Fruit fly (Drosophila melanogaster) whole organism, embryonic: ENCODE results near the gene CG12239.

ENCODE experiments used
- Abd-B ChIP-seq: fragments of 200-800 bp; sonication (Bioruptor generic); optimal IDR thresholded peaks from 2 replicates; lab custom pipeline; 2018; ENCODE audit warnings: missing biosample characterization, mild to moderate bottlenecking, missing genetic modification characterization, moderate library complexity
- Atf6 ChIP-seq: fragments of 200-800 bp; sonication (Bioruptor generic); IDR thresholded peaks from 2 replicates; pipeline ENCODE4 v1.3.6; 2022; ENCODE audit warnings: missing biosample characterization, missing genetic modification characterization
- B-H2 ChIP-seq: fragments of 200-800 bp; sonication (Bioruptor generic); optimal IDR thresholded peaks from 2 replicates; lab custom pipeline; 2018; ENCODE audit warnings: missing biosample characterization, mild to moderate bottlenecking, missing genetic modification characterization
- Bdp1 ChIP-seq: fragments of 200-800 bp; sonication (Bioruptor generic); optimal IDR thresholded peaks from 3 replicates; lab custom pipeline; 2016; ENCODE audit warnings: missing biosample characterization, missing genetic modification characterization
- CG1233 ChIP-seq: fragments of 200-800 bp; sonication (Bioruptor generic); optimal IDR thresholded peaks from 4 replicates; lab custom pipeline; 2018; ENCODE audit warnings: missing biosample characterization, mild to moderate bottlenecking, missing genetic modification characterization
- CG1529 ChIP-seq: fragments of 200-800 bp; sonication (Bioruptor generic); optimal IDR thresholded peaks from 3 replicates; lab custom pipeline; 2018; ENCODE audit warnings: missing biosample characterization, missing genetic modification characterization
- CG17359 ChIP-seq: fragments of 200-800 bp; sonication (Bioruptor generic); optimal IDR thresholded peaks from 3 replicates; lab custom pipeline; 2018; ENCODE audit warnings: missing biosample characterization, mild to moderate bottlenecking, missing genetic modification characterization, moderate library complexity
- CG34376 ChIP-seq: fragments of 200-800 bp; sonication (Bioruptor generic); optimal IDR thresholded peaks from 2 replicates; lab custom pipeline; 2018; ENCODE audit warnings: missing biosample characterization, mild to moderate bottlenecking, missing genetic modification characterization
- CG3995 ChIP-seq: fragments of 200-800 bp; sonication (Bioruptor generic); optimal IDR thresholded peaks from 3 replicates; lab custom pipeline; 2016; ENCODE audit warnings: missing biosample characterization, missing genetic modification characterization
- CG4282 ChIP-seq: fragments of 200-800 bp; sonication (Bioruptor generic); optimal IDR thresholded peaks from 2 replicates; lab custom pipeline; 2016; ENCODE audit warnings: missing biosample characterization, missing genetic modification characterization
- CG7357 ChIP-seq: fragments of 200-800 bp; sonication (Bioruptor generic); IDR thresholded peaks from 3 replicates; pipeline ENCODE4 v1.3.6; 2022; ENCODE audit warnings: missing biosample characterization, missing genetic modification characterization
- CG7839 ChIP-seq: fragments of 200-800 bp; sonication (Bioruptor generic); optimal IDR thresholded peaks from 3 replicates; lab custom pipeline; 2018; ENCODE audit warnings: missing biosample characterization, mild to moderate bottlenecking, missing genetic modification characterization, moderate library complexity
- CG8478 ChIP-seq: fragments of >200 bp; optimal IDR thresholded peaks from 2 replicates; lab custom pipeline; 2018
- CG9727 ChIP-seq: fragments of 200-800 bp; sonication (Bioruptor generic); optimal IDR thresholded peaks from 3 replicates; lab custom pipeline; 2017; ENCODE audit warnings: missing biosample characterization, mild to moderate bottlenecking, missing genetic modification characterization
- CG9817 ChIP-seq: fragments of 200-800 bp; sonication (Bioruptor generic); optimal IDR thresholded peaks from 2 replicates; lab custom pipeline; 2018; ENCODE audit warnings: missing biosample characterization, mild to moderate bottlenecking, missing genetic modification characterization, moderate library complexity
- CrebB ChIP-seq: fragments of 200-800 bp; sonication (Bioruptor generic); optimal IDR thresholded peaks from 3 replicates; lab custom pipeline; 2018; ENCODE audit warnings: missing biosample characterization, mild to moderate bottlenecking, missing genetic modification characterization
- D19A ChIP-seq: fragments of 200-800 bp; optimal IDR thresholded peaks from 3 replicates; lab custom pipeline; 2019; ENCODE audit warnings: missing biosample characterization, mild to moderate bottlenecking, missing genetic modification characterization, moderate library complexity
- D19B ChIP-seq: fragments of 200-800 bp; sonication (Bioruptor generic); optimal IDR thresholded peaks from 2 replicates; lab custom pipeline; 2017; ENCODE audit warnings: missing biosample characterization, mild to moderate bottlenecking, missing genetic modification characterization
- Doc3 ChIP-seq: fragments of 200-800 bp; sonication (Bioruptor generic); IDR thresholded peaks from 3 replicates; pipeline ENCODE4 v1.3.6; 2022; ENCODE audit warnings: missing biosample characterization, missing genetic modification characterization; ENCODE audit not compliant: partially characterized antibody
- Fer2 ChIP-seq: fragments of 200-800 bp; sonication (Bioruptor generic); optimal IDR thresholded peaks from 2 replicates; lab custom pipeline; 2018; ENCODE audit warnings: missing biosample characterization, mild to moderate bottlenecking, missing genetic modification characterization, moderate library complexity
- Fer3 ChIP-seq: fragments of 200-800 bp; sonication (Bioruptor generic); optimal IDR thresholded peaks from 2 replicates; lab custom pipeline; 2018; ENCODE audit warnings: missing biosample characterization, mild to moderate bottlenecking, missing genetic modification characterization, moderate library complexity
- Gsc ChIP-seq: fragments of 200-800 bp; sonication (Bioruptor generic); IDR thresholded peaks from 2 replicates; pipeline ENCODE4 v1.3.6; 2022; ENCODE audit warnings: missing biosample characterization, missing genetic modification characterization
- H2.0 ChIP-seq: fragments of 200-800 bp; sonication (Bioruptor generic); IDR thresholded peaks from 2 replicates; pipeline ENCODE4 v1.3.6; 2022; ENCODE audit warnings: missing biosample characterization, missing genetic modification characterization
- Hr51 ChIP-seq, 2 experiments: fragments of 200-800 bp; sonication (Bioruptor generic); optimal IDR thresholded peaks; 2 replicates in 1 of 2; 3 replicates in 1 of 2; lab custom pipeline; 2016 to 2018; ENCODE audit warnings: missing biosample characterization in 2 of 2, missing genetic modification characterization in 2 of 2, mild to moderate bottlenecking in 1 of 2, moderate library complexity in 1 of 2
- MBD-R2 ChIP-seq: fragments of 200-800 bp; sonication (Bioruptor generic); IDR thresholded peaks from 2 replicates; pipeline ENCODE4 v1.3.6; 2022; ENCODE audit warnings: missing biosample characterization, missing genetic modification characterization
- MTF-1 ChIP-seq: fragments of 200-800 bp; sonication (Bioruptor generic); optimal IDR thresholded peaks from 2 replicates; lab custom pipeline; 2018; ENCODE audit warnings: missing biosample characterization, mild to moderate bottlenecking, missing genetic modification characterization, borderline replicate concordance
- NfI ChIP-seq: fragments of 200-800 bp; sonication (Bioruptor generic); optimal IDR thresholded peaks from 3 replicates; lab custom pipeline; 2018; ENCODE audit warnings: missing biosample characterization, mild to moderate bottlenecking, missing genetic modification characterization, moderate library complexity
- TFAM ChIP-seq: fragments of 200-800 bp; sonication (Bioruptor generic); optimal IDR thresholded peaks from 2 replicates; lab custom pipeline; 2017; ENCODE audit warnings: missing biosample characterization, missing genetic modification characterization, inconsistent platforms
- Trl ChIP-seq, 3 experiments: fragments of >200 bp in 2 of 3; fragments of 200-800 bp in 1 of 3; sonication (Bioruptor generic) in 1 of 3; optimal IDR thresholded peaks; 2 replicates in 1 of 3; 3 replicates in 2 of 3; lab custom pipeline; 2016 to 2017; ENCODE audit warnings: missing biosample characterization in 1 of 3, missing genetic modification characterization in 1 of 3
- amos ChIP-seq: fragments of 200-800 bp; sonication (Bioruptor generic); IDR thresholded peaks from 2 replicates; pipeline ENCODE4 v1.3.6; 2022; ENCODE audit warnings: missing biosample characterization, missing genetic modification characterization; ENCODE audit not compliant: partially characterized antibody
- bowl ChIP-seq: fragments of 200-800 bp; sonication (Bioruptor generic); IDR thresholded peaks from 2 replicates; pipeline ENCODE4 v1.3.6; 2022; ENCODE audit warnings: missing biosample characterization, missing genetic modification characterization
- br ChIP-seq: fragments of >200 bp; optimal IDR thresholded peaks from 2 replicates; lab custom pipeline; 2017
- caup ChIP-seq: fragments of 200-800 bp; sonication (Bioruptor generic); optimal IDR thresholded peaks from 3 replicates; lab custom pipeline; 2017; ENCODE audit warnings: missing biosample characterization, mild to moderate bottlenecking, missing genetic modification characterization, moderate library complexity; ENCODE audit not compliant: severe bottlenecking
- crol ChIP-seq: fragments of 200-800 bp; sonication (Bioruptor generic); IDR thresholded peaks from 2 replicates; pipeline ENCODE4 v1.3.6; 2022; ENCODE audit warnings: missing biosample characterization, missing genetic modification characterization
- fd3F ChIP-seq: fragments of 200-800 bp; sonication (Bioruptor generic); optimal IDR thresholded peaks from 2 replicates; lab custom pipeline; 2018; ENCODE audit warnings: missing biosample characterization, mild to moderate bottlenecking, missing genetic modification characterization, moderate library complexity
- hth ChIP-seq: fragments of >200 bp; optimal IDR thresholded peaks from 2 replicates; lab custom pipeline; 2017; ENCODE audit warnings: inconsistent platforms
- ind ChIP-seq: fragments of 200-800 bp; sonication (Bioruptor generic); optimal IDR thresholded peaks from 3 replicates; lab custom pipeline; 2016; ENCODE audit warnings: missing biosample characterization, missing genetic modification characterization
- jigr1 ChIP-seq: fragments of 200-800 bp; sonication (Bioruptor generic); IDR thresholded peaks from 3 replicates; pipeline ENCODE4 v1.3.6; 2022; ENCODE audit warnings: missing biosample characterization, missing genetic modification characterization
- mld ChIP-seq: fragments of 200-800 bp; sonication (Bioruptor generic); IDR thresholded peaks from 3 replicates; pipeline ENCODE4 v1.3.6; 2022; ENCODE audit warnings: missing biosample characterization, missing genetic modification characterization; ENCODE audit not compliant: partially characterized antibody
- nmo ChIP-seq: fragments of 200-800 bp; sonication (Bioruptor generic); optimal IDR thresholded peaks from 2 replicates; lab custom pipeline; 2018; ENCODE audit warnings: missing biosample characterization, mild to moderate bottlenecking, missing genetic modification characterization, moderate library complexity
- pfk ChIP-seq: fragments of 200-800 bp; sonication (Bioruptor generic); optimal IDR thresholded peaks from 2 replicates; lab custom pipeline; 2018; ENCODE audit warnings: missing biosample characterization, mild to moderate bottlenecking, missing genetic modification characterization, moderate library complexity
- salm ChIP-seq: fragments of 200-800 bp; sonication (Bioruptor generic); optimal IDR thresholded peaks from 2 replicates; lab custom pipeline; 2018; ENCODE audit warnings: missing biosample characterization, mild to moderate bottlenecking, missing genetic modification characterization
- sima ChIP-seq: fragments of 200-800 bp; sonication (Bioruptor generic); optimal IDR thresholded peaks from 2 replicates; lab custom pipeline; 2016; ENCODE audit warnings: missing biosample characterization, missing genetic modification characterization
- sna ChIP-seq: fragments of 200-800 bp; sonication (Bioruptor generic); IDR thresholded peaks from 2 replicates; pipeline ENCODE4 v1.3.6; 2022; ENCODE audit warnings: missing biosample characterization, missing genetic modification characterization; ENCODE audit not compliant: partially characterized antibody
- so ChIP-seq: fragments of 200-800 bp; sonication (Bioruptor generic); IDR thresholded peaks from 3 replicates; pipeline ENCODE4 v1.3.6; 2022; ENCODE audit warnings: missing biosample characterization, missing genetic modification characterization
- sob ChIP-seq: fragments of 200-800 bp; sonication (Bioruptor generic); IDR thresholded peaks from 2 replicates; pipeline ENCODE4 v1.3.6; 2022; ENCODE audit warnings: missing biosample characterization, missing genetic modification characterization
- sr ChIP-seq: fragments of 200-800 bp; sonication (Bioruptor generic); IDR thresholded peaks from 3 replicates; pipeline ENCODE4 v1.3.6; 2022; ENCODE audit warnings: missing biosample characterization, missing genetic modification characterization
- tap ChIP-seq: fragments of 200-800 bp; optimal IDR thresholded peaks from 3 replicates; lab custom pipeline; 2019; ENCODE audit warnings: missing biosample characterization, mild to moderate bottlenecking, missing genetic modification characterization, moderate library complexity
- ttk ChIP-seq: fragments of 200-800 bp; sonication (Bioruptor generic); IDR thresholded peaks from 2 replicates; pipeline ENCODE4 v2.1.2; 2022; ENCODE audit warnings: missing biosample characterization, missing genetic modification characterization

CG12239 gene

dm6 chrX:5744992-5745732 lies 46.8 kb upstream of the CG12239 start (continued):
- no peak for TF ChIP-seq Abd-B (GFP tag; lab: Kevin White, UChicago)
- peak in 1 of 2 experiments; percentile 1 for TF ChIP-seq Hr51 (GFP tag; optimal IDR thresholded peaks at IDR 0.05; lab: Kevin White, UChicago)
- peak; percentile 30 for TF ChIP-seq CG1529 (GFP tag; lab: Kevin White, UChicago)
- TF ChIP-seq CG8478 (lab: Kevin White, UChicago): no peak
- TF ChIP-seq CG9817 (tag; lab: Kevin White, UChicago): no peak
- TF ChIP-seq CG3995 (GFP tag; lab: Kevin White, UChicago): no peak
- peak; percentile 29; the same call in 1 of the 2 replicates for TF ChIP-seq H2.0
- no peak for TF ChIP-seq CG34376 (GFP tag; lab: Kevin White, UChicago)
- no peak for TF ChIP-seq Fer3 (tag; lab: Kevin White, UChicago)
- no peak for TF ChIP-seq Bdp1
- no peak for TF ChIP-seq Atf6 (GFP tag; lab: Robert Waterston, UW)
- no peak; the same call in 1 of the 2 replicates for TF ChIP-seq bowl (GFP tag; lab: Robert Waterston, UW)
- TF ChIP-seq MTF-1 (GFP tag; lab: Kevin White, UChicago): no peak
- TF ChIP-seq sob: peak; percentile 17; the same call in 1 of the 2 replicates
- no peak for TF ChIP-seq fd3F
- no peak for TF ChIP-seq D19B (GFP tag; lab: Kevin White, UChicago)
- TF ChIP-seq TFAM (GFP tag; lab: Kevin White, UChicago): no peak
- TF ChIP-seq pfk (GFP tag; lab: Kevin White, UChicago): no peak
- TF ChIP-seq CG7357 (GFP tag; lab: Robert Waterston, UW): 0 out of 3 replicates have a peak, but pooled peaks have one; percentile 22
- no peak for TF ChIP-seq Gsc (GFP tag; lab: Robert Waterston, UW)
- 0 out of 2 replicates have a peak, but pooled peaks have one; percentile 43 for TF ChIP-seq sna (GFP tag; lab: Robert Waterston, UW)
- TF ChIP-seq CG9727 (GFP tag; lab: Kevin White, UChicago): peak; percentile 33
- TF ChIP-seq MBD-R2 (GFP tag; lab: Robert Waterston, UW): peak; percentile 14; the same call in 1 of the 2 replicates
- no peak; the same call in 2 of the 3 replicates for TF ChIP-seq sr (GFP tag; lab: Robert Waterston, UW)
- no peak for TF ChIP-seq jigr1 (GFP tag; lab: Robert Waterston, UW)
- TF ChIP-seq Doc3 (GFP tag; lab: Robert Waterston, UW): peak; percentile 79
- TF ChIP-seq nmo (GFP tag; lab: Kevin White, UChicago): no peak
- no peak for TF ChIP-seq NfI (GFP tag; lab: Kevin White, UChicago)
- no peak for TF ChIP-seq tap (tag; lab: Kevin White, UChicago)
- peak; percentile 62 for TF ChIP-seq amos (GFP tag; lab: Robert Waterston, UW)
- TF ChIP-seq crol (GFP tag; lab: Robert Waterston, UW): peak; percentile 85
- TF ChIP-seq so: no peak
- no peak for TF ChIP-seq ind
- TF ChIP-seq B-H2 (GFP tag; lab: Kevin White, UChicago): no peak
- no peak for TF ChIP-seq salm (tag; lab: Kevin White, UChicago)
- no peak for TF ChIP-seq hth (lab: Kevin White, UChicago)
- TF ChIP-seq caup (GFP tag; lab: Kevin White, UChicago): no peak
- TF ChIP-seq sima (GFP tag; lab: Kevin White, UChicago): no peak
- no peak for TF ChIP-seq CG4282 (GFP tag; lab: Kevin White, UChicago)
- TF ChIP-seq Fer2 (tag; lab: Kevin White, UChicago): no peak
- TF ChIP-seq ttk (GFP tag; lab: Robert Waterston, UW): no peak
- TF ChIP-seq Trl (optimal IDR thresholded peaks at IDR 0.05; lab: Kevin White, UChicago): peak in 1 of 2 experiments; percentile 11
- no peak for TF ChIP-seq Trl (GFP tag; optimal IDR thresholded peaks at IDR 0.05; lab: Kevin White, UChicago)
- no peak for TF ChIP-seq CG17359 (tag; lab: Kevin White, UChicago)
- TF ChIP-seq D19A (tag; lab: Kevin White, UChicago): peak; percentile 4
- TF ChIP-seq CrebB (tag; lab: Kevin White, UChicago): no peak
- TF ChIP-seq br (lab: Kevin White, UChicago): no peak
- TF ChIP-seq mld (GFP tag; lab: Robert Waterston, UW): peak; percentile 51; the same call in 1 of the 3 replicates
- peak; percentile 19 for TF ChIP-seq CG7839 (tag; lab: Kevin White, UChicago)
- no peak for TF ChIP-seq CG1233 (GFP tag; lab: Kevin White, UChicago)
